Fruit fly (Drosophila melanogaster) whole organism, embryonic: ENCODE measurements around the gene wisp.

Source experiments
- Awh ChIP-seq: fragments of 200-800 bp; sonication (Bioruptor generic); IDR thresholded peaks from 2 replicates; pipeline ENCODE4, ENCODE4 v1.3.6; 2022; ENCODE audit warnings: missing biosample characterization, missing genetic modification characterization
- BtbVII ChIP-seq: fragments of 200-800 bp; sonication (Bioruptor generic); optimal IDR thresholded peaks from 3 replicates; lab custom pipeline; 2017; ENCODE audit warnings: missing biosample characterization, mild to moderate bottlenecking, missing genetic modification characterization
- C15 ChIP-seq: fragments of 200-800 bp; sonication (Bioruptor generic); IDR thresholded peaks from 3 replicates; pipeline ENCODE4 v1.3.6; 2022; ENCODE audit warnings: missing biosample characterization, missing genetic modification characterization
- CG10209 ChIP-seq: fragments of 200-800 bp; sonication (Bioruptor generic); optimal IDR thresholded peaks from 3 replicates; lab custom pipeline; 2017; ENCODE audit warnings: missing biosample characterization, mild to moderate bottlenecking, missing genetic modification characterization, missing genetic modification reagents
- CG10959 ChIP-seq: fragments of 200-800 bp; sonication (Bioruptor generic); IDR thresholded peaks from 2 replicates; pipeline ENCODE4 v1.3.6; 2022; ENCODE audit warnings: missing biosample characterization, missing genetic modification characterization
- CG12071 ChIP-seq: fragments of 200-800 bp; sonication (Bioruptor generic); optimal IDR thresholded peaks from 3 replicates; lab custom pipeline; 2018; ENCODE audit warnings: missing biosample characterization, mild to moderate bottlenecking, missing genetic modification characterization
- CG12659 ChIP-seq: fragments of 200-800 bp; sonication (Bioruptor generic); optimal IDR thresholded peaks from 3 replicates; lab custom pipeline; 2017; ENCODE audit warnings: mild to moderate bottlenecking, missing biosample characterization, missing genetic modification reagents, missing genetic modification characterization
- CG13296 ChIP-seq: fragments of 200-800 bp; sonication (Bioruptor generic); optimal IDR thresholded peaks from 3 replicates; lab custom pipeline; 2018; ENCODE audit warnings: missing biosample characterization, mild to moderate bottlenecking, missing genetic modification characterization
- CG14860 ChIP-seq: fragments of 200-800 bp; sonication (Bioruptor generic); IDR thresholded peaks from 3 replicates; pipeline ENCODE4 v1.3.6; 2022; ENCODE audit warnings: missing biosample characterization, missing genetic modification characterization; ENCODE audit not compliant: partially characterized antibody
- CG18619 ChIP-seq: fragments of 200-800 bp; sonication (Bioruptor generic); optimal IDR thresholded peaks from 3 replicates; lab custom pipeline; 2017; ENCODE audit warnings: missing biosample characterization, mild to moderate bottlenecking, missing genetic modification characterization
- CG2199 ChIP-seq: fragments of 200-800 bp; sonication (Bioruptor generic); IDR thresholded peaks from 3 replicates; pipeline ENCODE4 v1.3.6; 2022; ENCODE audit warnings: missing biosample characterization, missing genetic modification characterization
- CG2678 ChIP-seq: fragments of 200-800 bp; sonication (Bioruptor generic); optimal IDR thresholded peaks from 3 replicates; lab custom pipeline; 2019; ENCODE audit warnings: missing biosample characterization, mild to moderate bottlenecking, missing genetic modification characterization, moderate library complexity
- CG31224 ChIP-seq: fragments of 200-800 bp; sonication (Bioruptor generic); IDR thresholded peaks from 2 replicates; pipeline ENCODE4 v1.3.6; 2022; ENCODE audit warnings: missing biosample characterization, missing genetic modification characterization
- CG31388 ChIP-seq: fragments of 200-800 bp; sonication (Bioruptor generic); optimal IDR thresholded peaks from 2 replicates; lab custom pipeline; 2016; ENCODE audit warnings: missing biosample characterization, missing genetic modification characterization
- CG4282 ChIP-seq: fragments of 200-800 bp; sonication (Bioruptor generic); optimal IDR thresholded peaks from 2 replicates; lab custom pipeline; 2016; ENCODE audit warnings: missing biosample characterization, missing genetic modification characterization
- CG4854 ChIP-seq: fragments of 200-800 bp; sonication (Bioruptor generic); optimal IDR thresholded peaks from 2 replicates; lab custom pipeline; 2016; ENCODE audit warnings: missing biosample characterization, missing genetic modification characterization, inconsistent platforms
- CG6272 ChIP-seq: fragments of 200-800 bp; sonication (Bioruptor generic); IDR thresholded peaks from 2 replicates; pipeline ENCODE4 v1.3.6; 2022; ENCODE audit warnings: missing biosample characterization, missing genetic modification characterization
- CG6689 ChIP-seq: fragments of 200-800 bp; sonication (Bioruptor generic); IDR thresholded peaks from 2 replicates; pipeline ENCODE4 v1.3.6; 2022; ENCODE audit warnings: missing biosample characterization, missing genetic modification characterization
- Dbx ChIP-seq: fragments of 200-800 bp; sonication (Bioruptor generic); IDR thresholded peaks from 3 replicates; pipeline ENCODE4 v1.3.6; 2022; ENCODE audit warnings: missing biosample characterization, missing genetic modification characterization
- Dip2 ChIP-seq: fragments of 200-800 bp; sonication (Bioruptor generic); IDR thresholded peaks from 2 replicates; pipeline ENCODE4 v1.3.6; 2022; ENCODE audit warnings: missing biosample characterization, missing genetic modification characterization
- Hmr ChIP-seq: fragments of 200-800 bp; sonication (Bioruptor generic); optimal IDR thresholded peaks from 3 replicates; lab custom pipeline; 2017; ENCODE audit warnings: mild to moderate bottlenecking, missing biosample characterization, missing genetic modification reagents, missing genetic modification characterization
- Hr39 ChIP-seq: fragments of >200 bp; optimal IDR thresholded peaks from 2 replicates; lab custom pipeline; 2017
- Hr78 ChIP-seq, 2 experiments: fragments of 200-800 bp in 1 of 2; fragments of >200 bp in 1 of 2; sonication (Bioruptor generic) in 1 of 2; optimal IDR thresholded peaks; 2 replicates each; lab custom pipeline; 2017 to 2019; ENCODE audit warnings: missing biosample characterization in 2 of 2, missing genetic modification characterization in 2 of 2, mild to moderate bottlenecking in 1 of 2, moderate library complexity in 1 of 2
- Max ChIP-seq: fragments of 200-800 bp; sonication (Bioruptor generic); optimal IDR thresholded peaks from 2 replicates; lab custom pipeline; 2016; ENCODE audit warnings: missing biosample characterization, mild to moderate bottlenecking, missing genetic modification characterization
- NC2β ChIP-seq: fragments of 200-800 bp; sonication (Bioruptor generic); optimal IDR thresholded peaks from 2 replicates; lab custom pipeline; 2016; ENCODE audit warnings: missing biosample characterization, missing genetic modification characterization
- Neu2 ChIP-seq: fragments of 200-800 bp; sonication (Bioruptor generic); optimal IDR thresholded peaks from 3 replicates; lab custom pipeline; 2016; ENCODE audit warnings: missing biosample characterization, missing genetic modification characterization, borderline replicate concordance
- NfI ChIP-seq: fragments of 200-800 bp; sonication (Bioruptor generic); optimal IDR thresholded peaks from 3 replicates; lab custom pipeline; 2018; ENCODE audit warnings: missing biosample characterization, mild to moderate bottlenecking, missing genetic modification characterization, moderate library complexity
- Ssrp ChIP-seq: fragments of 200-800 bp; sonication (Bioruptor generic); optimal IDR thresholded peaks from 2 replicates; lab custom pipeline; 2018; ENCODE audit warnings: missing biosample characterization, mild to moderate bottlenecking, missing genetic modification characterization, moderate library complexity
- ap ChIP-seq: fragments of 200-800 bp; sonication (Bioruptor generic); IDR thresholded peaks from 2 replicates; pipeline ENCODE4 v1.3.6; 2022; ENCODE audit warnings: missing biosample characterization, missing genetic modification characterization
- ase ChIP-seq: fragments of 200-800 bp; sonication (Bioruptor generic); IDR thresholded peaks from 3 replicates; pipeline ENCODE4 v1.3.6; 2022; ENCODE audit warnings: missing biosample characterization, missing genetic modification characterization
- bowl ChIP-seq: fragments of 200-800 bp; sonication (Bioruptor generic); IDR thresholded peaks from 2 replicates; pipeline ENCODE4 v1.3.6; 2022; ENCODE audit warnings: missing biosample characterization, missing genetic modification characterization
- br ChIP-seq: fragments of >200 bp; optimal IDR thresholded peaks from 2 replicates; lab custom pipeline; 2017
- cato ChIP-seq: fragments of 200-800 bp; sonication (Bioruptor generic); optimal IDR thresholded peaks from 2 replicates; lab custom pipeline; 2016; ENCODE audit warnings: missing biosample characterization, missing genetic modification characterization, borderline replicate concordance
- caup ChIP-seq: fragments of 200-800 bp; sonication (Bioruptor generic); optimal IDR thresholded peaks from 3 replicates; lab custom pipeline; 2017; ENCODE audit warnings: missing biosample characterization, mild to moderate bottlenecking, missing genetic modification characterization, moderate library complexity; ENCODE audit not compliant: severe bottlenecking
- fd64A ChIP-seq: fragments of 200-800 bp; sonication (Bioruptor generic); optimal IDR thresholded peaks from 3 replicates; lab custom pipeline; 2018; ENCODE audit warnings: missing biosample characterization, mild to moderate bottlenecking, missing genetic modification characterization
- jigr1 ChIP-seq: fragments of 200-800 bp; sonication (Bioruptor generic); IDR thresholded peaks from 3 replicates; pipeline ENCODE4 v1.3.6; 2022; ENCODE audit warnings: missing biosample characterization, missing genetic modification characterization
- jumu ChIP-seq: fragments of 200-800 bp; sonication (Bioruptor generic); optimal IDR thresholded peaks from 3 replicates; lab custom pipeline; 2016; ENCODE audit warnings: missing biosample characterization, missing genetic modification characterization
- klu ChIP-seq: fragments of 200-800 bp; sonication (Bioruptor generic); IDR thresholded peaks from 2 replicates; pipeline ENCODE4 v1.3.6; 2022; ENCODE audit warnings: missing biosample characterization, missing genetic modification characterization
- lab ChIP-seq: fragments of 200-800 bp; sonication (Bioruptor generic); optimal IDR thresholded peaks from 3 replicates; lab custom pipeline; 2017; ENCODE audit warnings: missing biosample characterization, missing genetic modification characterization, mild to moderate bottlenecking, moderate library complexity, missing genetic modification reagents
- lola ChIP-seq, 3 experiments: fragments of >200 bp in 2 of 3; fragments of 200-800 bp in 1 of 3; sonication (Bioruptor generic) in 1 of 3; optimal IDR thresholded peaks; 2 replicates each; lab custom pipeline; 2017 to 2019; ENCODE audit warnings: missing biosample characterization in 3 of 3, missing genetic modification characterization in 3 of 3, mild to moderate bottlenecking in 1 of 3, moderate library complexity in 1 of 3
- lov ChIP-seq, 2 experiments: fragments of 200-800 bp in 1 of 2; fragments of >200 bp in 1 of 2; sonication (Bioruptor generic) in 1 of 2; IDR thresholded peaks in 1 of 2; optimal IDR thresholded peaks in 1 of 2; 2 replicates in 1 of 2; 3 replicates in 1 of 2; pipeline versions ENCODE4 v1.3.6 to Lab custom; 2017 to 2022; ENCODE audit warnings: missing biosample characterization in 1 of 2, missing genetic modification characterization in 1 of 2
- nom ChIP-seq: fragments of 200-800 bp; sonication (Bioruptor generic); optimal IDR thresholded peaks from 2 replicates; lab custom pipeline; 2017; ENCODE audit warnings: missing biosample characterization, missing genetic modification characterization, mild to moderate bottlenecking, moderate library complexity, missing genetic modification reagents
- schlank ChIP-seq: fragments of 200-800 bp; sonication (Bioruptor generic); optimal IDR thresholded peaks from 2 replicates; lab custom pipeline; 2018; ENCODE audit warnings: missing biosample characterization, mild to moderate bottlenecking, missing genetic modification characterization
- scrt ChIP-seq: fragments of 200-800 bp; sonication (Bioruptor generic); optimal IDR thresholded peaks from 2 replicates; lab custom pipeline; 2018; ENCODE audit warnings: missing biosample characterization, mild to moderate bottlenecking, missing genetic modification characterization, moderate library complexity
- seq ChIP-seq: fragments of 200-800 bp; sonication (Bioruptor generic); IDR thresholded peaks from 2 replicates; pipeline ENCODE4 v1.3.6; 2022; ENCODE audit warnings: missing biosample characterization, missing genetic modification characterization
- tap ChIP-seq: fragments of 200-800 bp; optimal IDR thresholded peaks from 3 replicates; lab custom pipeline; 2019; ENCODE audit warnings: missing biosample characterization, mild to moderate bottlenecking, missing genetic modification characterization, moderate library complexity
- toy ChIP-seq: fragments of 200-800 bp; sonication (Bioruptor generic); IDR thresholded peaks from 2 replicates; pipeline ENCODE4 v1.3.6; 2022; ENCODE audit warnings: missing biosample characterization, missing genetic modification characterization

The wisp gene

dm6 chrX:11857522-11858438 lies 36.0 kb upstream of the wisp start (continued):
- TF ChIP-seq CG18619 (peak; percentile 36), NC2β (GFP tag; lab: Kevin White, UChicago) (peak; percentile 51), seq (GFP tag; lab: Robert Waterston, UW) (0 out of 2 replicates have a peak, but pooled peaks have one; percentile 17), CG6689 (peak; percentile 87), CG4854 (GFP tag; lab: Kevin White, UChicago) (peak; percentile 11), CG4282 (GFP tag; lab: Kevin White, UChicago) (no peak), jigr1 (GFP tag; lab: Robert Waterston, UW) (peak; percentile 75; the same call in 2 of the 3 replicates), Awh (GFP tag; lab: Robert Waterston, UW) (peak; percentile 92), Dip2 (GFP tag; lab: Robert Waterston, UW) (no peak), lov (optimal IDR thresholded peaks at IDR 0.05; lab: Kevin White, UChicago) (no peak), lov (GFP tag; IDR thresholded peaks at IDR 0.05; lab: Robert Waterston, UW) (peak; percentile 62; the same call in 1 of the 3 replicates), Hr39 (lab: Kevin White, UChicago) (no peak), cato (GFP tag; lab: Kevin White, UChicago) (peak; percentile 29), nom (GFP tag; lab: Kevin White, UChicago) (peak; percentile 86), CG10959 (GFP tag; lab: Robert Waterston, UW) (peak; percentile 54; the same call in 1 of the 2 replicates), CG14860 (GFP tag; lab: Robert Waterston, UW) (no peak), Neu2 (no peak), bowl (peak; percentile 36; the same call in 1 of the 2 replicates), jumu (GFP tag; lab: Kevin White, UChicago) (peak; percentile 64), C15 (GFP tag; lab: Robert Waterston, UW) (peak; percentile 44; the same call in 1 of the 3 replicates), Hr78 (GFP tag; optimal IDR thresholded peaks at IDR 0.05; lab: Kevin White, UChicago) (peak in 1 of 2 experiments; percentile 72), lab (peak; percentile 70), fd64A (peak; percentile 69), CG31224 (GFP tag; lab: Robert Waterston, UW) (peak; percentile 52), scrt (GFP tag; lab: Kevin White, UChicago) (peak; percentile 35), klu (GFP tag; lab: Robert Waterston, UW) (peak; percentile 67), tap (peak; percentile 69), NfI (peak; percentile 60), Max (GFP tag; lab: Kevin White, UChicago) (peak; percentile 41), ap (peak; percentile 61; the same call in 1 of the 2 replicates), Ssrp (tag; lab: Kevin White, UChicago) (peak; percentile 74), schlank (tag; lab: Kevin White, UChicago) (no peak), CG12071 (GFP tag; lab: Kevin White, UChicago) (peak; percentile 54), lola (GFP tag; optimal IDR thresholded peaks at IDR 0.05; lab: Kevin White, UChicago) (peak in 1 of 3 experiments; percentile 67), Hmr (GFP tag; lab: Kevin White, UChicago) (peak; percentile 40), CG13296 (peak; percentile 27), br (lab: Kevin White, UChicago) (no peak), caup (GFP tag; lab: Kevin White, UChicago) (peak; percentile 23), CG10209 (GFP tag; lab: Kevin White, UChicago) (peak; percentile 56), CG12659 (GFP tag; lab: Kevin White, UChicago) (peak; percentile 64), BtbVII (peak; percentile 10), CG6272 (GFP tag; lab: Robert Waterston, UW) (peak; percentile 74), toy (no peak), CG31388 (GFP tag; lab: Kevin White, UChicago) (peak; percentile 27), CG2199 (GFP tag; lab: Robert Waterston, UW) (peak; percentile 62; the same call in 2 of the 3 replicates), CG2678 (tag; lab: Kevin White, UChicago) (peak; percentile 86), ase (peak; percentile 89), Dbx (no peak)
